Worm (Caenorhabditis elegans): ENCODE data around the gene sumv-2.
"Not testable (repeated sequence)": the region's sequence is repeated elsewhere in the genome, so short reads cannot be mapped to it uniquely, and the experiment has no call there.

DNA sequence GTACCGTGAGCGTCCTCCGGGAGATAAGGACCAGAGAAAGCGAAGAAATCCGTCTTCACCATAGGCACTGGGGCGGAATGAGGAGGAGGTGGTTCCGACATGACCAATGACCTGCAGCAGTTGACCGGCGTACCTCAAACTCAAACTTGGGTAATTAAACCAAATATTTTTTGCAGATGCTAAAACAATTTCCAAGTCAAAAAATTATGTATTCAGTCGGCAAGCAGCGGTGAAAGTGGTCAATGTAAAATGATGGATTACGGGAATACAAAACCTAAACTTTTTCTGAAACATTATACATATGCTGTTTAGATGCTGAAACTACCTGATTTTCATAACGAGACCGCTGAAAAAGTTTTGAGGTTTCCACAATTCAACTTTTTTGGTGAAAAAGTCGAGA lies 43.5 kb upstream of the sumv-2 start, which contains the start of gene hpo-39:
- TF ChIP-seq nhr-90 (tag; optimal IDR thresholded peaks at IDR 0.05); madf-6 (GFP tag; IDR thresholded peaks at IDR 0.05); pha-4 (tag; optimal IDR thresholded peaks at IDR 0.05); athp-1 (tag; optimal IDR thresholded peaks at IDR 0.05); B0261.1 (tag; optimal IDR thresholded peaks at IDR 0.05); F55B11.4 (tag; optimal IDR thresholded peaks at IDR 0.05; ENCODE audit: borderline replicate concordance, insufficient read depth); hrde-1 (tag; optimal IDR thresholded peaks at IDR 0.05; ENCODE audit: borderline replicate concordance); unc-130 (GFP tag; optimal IDR thresholded peaks at IDR 0.05): not testable (repeated sequence)

Measured in whole organism, young adult.